Worm (Caenorhabditis elegans): ENCODE data around the gene Y69H2.9.

- no peak for TF ChIP-seq him-1 (tag; optimal IDR thresholded peaks at IDR 0.05)
- TF ChIP-seq W03F9.2 (tag; optimal IDR thresholded peaks at IDR 0.05): no peak
- TF ChIP-seq dao-5 (tag; optimal IDR thresholded peaks at IDR 0.05): no peak
Measured at ce11 chrV:18674367-18674766, 27.0 kb upstream of the Y69H2.9 start.
